Fruit fly (Drosophila melanogaster): ENCODE results near the gene nAChRbeta3.

DNA sequence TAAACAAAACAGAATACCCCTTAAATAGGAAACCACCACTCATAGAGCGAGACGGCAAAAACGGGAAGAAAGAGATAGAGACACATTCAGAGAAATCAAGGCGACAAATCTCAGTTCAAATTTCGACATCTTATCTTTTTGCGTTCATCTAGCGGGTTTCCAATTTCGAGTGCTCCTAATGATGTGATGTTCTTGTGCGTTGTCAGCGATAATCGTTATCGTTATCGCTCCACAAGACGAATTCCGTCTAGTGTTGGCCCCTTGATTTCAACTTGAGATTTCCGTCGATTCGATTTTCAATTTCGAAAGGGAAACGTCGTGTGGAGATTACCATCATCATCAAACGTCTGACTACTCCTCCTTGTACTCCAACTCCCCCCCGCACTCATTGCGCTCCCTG lies 48.5 kb upstream of the nAChRbeta3 start:
- TF ChIP-seq EcR (GFP tag; optimal IDR thresholded peaks at IDR 0.05), result no peak
- TF ChIP-seq CG32121 (GFP tag; IDR thresholded peaks at IDR 0.05), result no peak
- TF ChIP-seq Pif1B (GFP tag; optimal IDR thresholded peaks at IDR 0.05), result no peak
- TF ChIP-seq CG9948 (tag; optimal IDR thresholded peaks at IDR 0.05), result no peak

Measured in whole organism, pupa.